Worm (Caenorhabditis elegans) whole organism, L4 larva: ENCODE measurements around the gene F15H10.8.

ENCODE experiments used
- nhr-11 ChIP-seq: fragments of 150-350 bp; optimal IDR thresholded peaks from 2 replicates; lab custom pipeline; 2014; ENCODE audit warnings: missing biosample characterization, missing genetic modification characterization
- snpc-4 ChIP-seq: fragments of 150-350 bp; optimal IDR thresholded peaks from 2 replicates; lab custom pipeline; 2014; ENCODE audit warnings: missing biosample characterization, missing genetic modification characterization
- unc-39 ChIP-seq: sonication (generic microtip); optimal IDR thresholded peaks from 2 replicates; lab custom pipeline; 2017; ENCODE audit warnings: missing biosample characterization, missing genetic modification characterization

DNA sequence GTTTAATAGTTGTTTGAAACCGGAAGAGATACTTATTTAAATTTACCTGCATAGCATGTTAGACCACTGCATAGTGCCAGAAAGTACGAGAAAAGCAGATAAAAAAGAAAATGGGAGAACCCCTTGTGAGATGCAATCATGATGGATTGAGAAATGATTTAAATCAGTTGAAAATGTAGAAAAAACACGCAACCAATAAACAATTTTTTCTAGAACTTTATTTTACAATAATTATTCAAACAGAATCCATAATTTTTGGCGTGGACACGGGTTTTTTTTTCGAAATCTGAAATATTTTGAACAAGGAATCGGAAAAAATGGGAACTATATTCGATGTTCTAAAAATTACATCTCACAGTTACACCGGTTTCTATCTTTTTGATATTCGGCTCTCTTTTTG is 23.4 kb downstream of the F15H10.8 start, which contains the start of gene AC3.12:
- no peak for TF ChIP-seq nhr-11 (tag; lab: Kevin White, UChicago)
- TF ChIP-seq snpc-4: no peak
- no peak for TF ChIP-seq unc-39 (tag; lab: Kevin White, UChicago)
